Fruit fly (Drosophila melanogaster): Measurements from ENCODE around the gene CG15385.
A peak's percentile ranks its signal among the peaks of the same experiment; 100 is the strongest.

Gene CG15385

DNA sequence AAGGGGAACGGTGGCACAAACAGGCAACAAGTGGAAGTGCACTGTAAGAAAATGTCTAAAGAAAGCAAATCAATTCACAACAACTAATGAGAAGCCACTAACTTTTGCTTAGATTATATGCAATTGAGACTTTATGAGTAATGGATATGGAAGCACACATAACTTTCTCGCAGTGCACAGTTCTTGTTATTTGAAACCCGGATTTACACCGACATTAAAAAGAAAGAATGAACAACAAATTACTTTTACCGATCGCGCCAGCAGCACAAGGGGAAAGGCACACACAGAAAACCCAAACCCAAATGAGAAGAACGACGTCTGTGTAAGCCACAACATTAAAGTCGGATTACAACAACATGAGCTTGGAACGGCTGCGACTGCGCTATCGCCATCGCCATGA lies 23.3 kb downstream of the CG15385 start (continued):
- TF ChIP-seq caup (GFP tag; optimal IDR thresholded peaks at IDR 0.05; ENCODE audit: severe bottlenecking) (no peak), E2f2 (GFP tag; IDR thresholded peaks at IDR 0.05) (0 out of 2 replicates have a peak, but pooled peaks have one; percentile 14), emc (GFP tag; optimal IDR thresholded peaks at IDR 0.05) (no peak), Dp (GFP tag; optimal IDR thresholded peaks at IDR 0.05) (no peak), CG31365 (tag; optimal IDR thresholded peaks at IDR 0.05) (peak; percentile 14), hkb (optimal IDR thresholded peaks at IDR 0.05) (no peak), hkb (GFP tag; IDR thresholded peaks at IDR 0.05) (peak; percentile 60), CG10565 (GFP tag; optimal IDR thresholded peaks at IDR 0.05) (no peak), CG15479 (GFP tag; optimal IDR thresholded peaks at IDR 0.05) (no peak), Sin3A (optimal IDR thresholded peaks at IDR 0.05) (no peak), trh (GFP tag; optimal IDR thresholded peaks at IDR 0.05) (no peak), ham (GFP tag; IDR thresholded peaks at IDR 0.05) (no peak), mam (GFP tag; optimal IDR thresholded peaks at IDR 0.05) (no peak), D19B (GFP tag; optimal IDR thresholded peaks at IDR 0.05) (no peak), kah (GFP tag; optimal IDR thresholded peaks at IDR 0.05) (peak; percentile 32), CG33557 (GFP tag; optimal IDR thresholded peaks at IDR 0.05) (peak; percentile 86), CG1832 (GFP tag; optimal IDR thresholded peaks at IDR 0.05) (no peak), MESR4 (GFP tag; optimal IDR thresholded peaks at IDR 0.05) (no peak), kay (GFP tag; optimal IDR thresholded peaks at IDR 0.05) (peak; percentile 25), klu (GFP tag; IDR thresholded peaks at IDR 0.05) (no peak), Nf-YB (GFP tag; optimal IDR thresholded peaks at IDR 0.05) (peak; percentile 36), Optix (GFP tag; IDR thresholded peaks at IDR 0.05) (peak; percentile 59; the same call in 1 of the 3 replicates), CG9932 (GFP tag; IDR thresholded peaks at IDR 0.05) (no peak), ssp (GFP tag; IDR thresholded peaks at IDR 0.05) (peak; percentile 61), sna (GFP tag; IDR thresholded peaks at IDR 0.05; ENCODE audit: partially characterized antibody) (no peak), Dip2 (GFP tag; IDR thresholded peaks at IDR 0.05) (no peak), Six4 (GFP tag; optimal IDR thresholded peaks at IDR 0.05) (peak; percentile 79), bowl (GFP tag; IDR thresholded peaks at IDR 0.05) (no peak), Dek (tag; optimal IDR thresholded peaks at IDR 0.05) (no peak), dmrt11E (tag; optimal IDR thresholded peaks at IDR 0.05) (peak; percentile 93), CG15011 (GFP tag; optimal IDR thresholded peaks at IDR 0.05) (peak; percentile 25), gt (GFP tag; IDR thresholded peaks at IDR 0.05) (peak; percentile 57; the same call in 1 of the 2 replicates), org-1 (GFP tag; optimal IDR thresholded peaks at IDR 0.05) (peak; percentile 21), CG33213 (GFP tag; optimal IDR thresholded peaks at IDR 0.05) (peak; percentile 66), Ets97D (GFP tag; optimal IDR thresholded peaks at IDR 0.05) (peak; percentile 19), p53 (GFP tag; optimal IDR thresholded peaks at IDR 0.05) (no peak), CG3847 (GFP tag; IDR thresholded peaks at IDR 0.05) (0 out of 2 replicates have a peak, but pooled peaks have one; percentile 23), CG10147 (GFP tag; optimal IDR thresholded peaks at IDR 0.05) (no peak), CG12391 (tag; optimal IDR thresholded peaks at IDR 0.05) (peak; percentile 77)

DNA sequence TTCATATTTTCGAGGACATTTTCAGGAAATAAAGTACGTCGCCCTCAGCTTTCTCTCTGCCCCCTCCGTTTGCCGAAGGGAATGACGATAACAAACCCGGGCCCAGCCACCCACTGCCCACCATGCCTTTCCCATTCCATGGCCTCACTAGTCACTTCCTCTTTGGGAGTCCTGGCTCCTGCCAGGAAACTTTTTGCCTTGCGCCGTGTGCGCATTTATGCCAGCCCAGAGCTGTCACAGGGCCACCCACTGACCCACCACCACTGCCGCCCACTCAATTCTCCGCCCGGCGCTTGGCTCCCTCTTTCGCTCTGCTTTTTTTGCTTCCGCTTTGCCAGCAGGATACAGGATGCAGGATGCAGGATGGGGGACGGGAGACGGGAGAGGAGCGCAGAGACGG lies 25.0 kb downstream of the CG15385 start:
- TF ChIP-seq bsh (GFP tag; optimal IDR thresholded peaks at IDR 0.05) (no peak), CG7963 (GFP tag; IDR thresholded peaks at IDR 0.05; ENCODE audit: partially characterized antibody) (no peak), aop (GFP tag; IDR thresholded peaks at IDR 0.05) (0 out of 2 replicates have a peak, but pooled peaks have one; percentile 6), eve (GFP tag; optimal IDR thresholded peaks at IDR 0.05) (peak in 1 of 2 experiments; percentile 37), Hey (tag; optimal IDR thresholded peaks at IDR 0.05) (peak; percentile 20), CG31224 (GFP tag; IDR thresholded peaks at IDR 0.05) (peak; percentile 94), kni (GFP tag; optimal IDR thresholded peaks at IDR 0.05) (no peak), ac (GFP tag; optimal IDR thresholded peaks at IDR 0.05) (no peak), E2f2 (GFP tag; IDR thresholded peaks at IDR 0.05) (no peak), stwl (tag; optimal IDR thresholded peaks at IDR 0.05) (no peak), chn (GFP tag; optimal IDR thresholded peaks at IDR 0.05) (no peak), HLH54F (GFP tag; optimal IDR thresholded peaks at IDR 0.05) (no peak), CG16779 (GFP tag; IDR thresholded peaks at IDR 0.05) (peak; percentile 40; the same call in 1 of the 2 replicates), gcm (GFP tag; optimal IDR thresholded peaks at IDR 0.05) (no peak), dimm (GFP tag; IDR thresholded peaks at IDR 0.05) (no peak), CG10959 (GFP tag; IDR thresholded peaks at IDR 0.05) (peak; percentile 8; the same call in 1 of the 2 replicates)
